Fruit fly (Drosophila melanogaster) whole organism, prepupa: ENCODE results near the gene Cyp4ac1.

ENCODE experiments used
- CG10669 ChIP-seq: fragments of 200-800 bp; sonication (Bioruptor generic); optimal IDR thresholded peaks from 3 replicates; lab custom pipeline; 2018; ENCODE audit warnings: missing biosample characterization, mild to moderate bottlenecking, missing genetic modification characterization, moderate library complexity
- CG11294 ChIP-seq: fragments of 200-800 bp; sonication (Bioruptor generic); IDR thresholded peaks from 2 replicates; pipeline ENCODE4 v1.3.6; 2022; ENCODE audit warnings: missing biosample characterization, missing genetic modification characterization
- CG11762 ChIP-seq: fragments of 200-800 bp; sonication (Bioruptor generic); optimal IDR thresholded peaks from 3 replicates; lab custom pipeline; 2016; ENCODE audit warnings: missing biosample characterization, missing genetic modification characterization; ENCODE audit not compliant: insufficient read depth
- CG15336 ChIP-seq: fragments of 200-800 bp; sonication (Bioruptor generic); IDR thresholded peaks from 2 replicates; pipeline ENCODE4 v1.3.6; 2022; ENCODE audit warnings: missing biosample characterization, missing genetic modification characterization
- CG1621 ChIP-seq: fragments of 200-800 bp; sonication (Bioruptor generic); optimal IDR thresholded peaks from 3 replicates; lab custom pipeline; 2018; ENCODE audit warnings: missing biosample characterization, mild to moderate bottlenecking, missing genetic modification characterization
- CG16779 ChIP-seq: fragments of 200-800 bp; sonication (Bioruptor generic); optimal IDR thresholded peaks from 3 replicates; lab custom pipeline; 2017; ENCODE audit warnings: missing biosample characterization, mild to moderate bottlenecking, missing genetic modification characterization
- CG3032 ChIP-seq: fragments of 200-800 bp; optimal IDR thresholded peaks from 2 replicates; lab custom pipeline; 2019; ENCODE audit warnings: missing biosample characterization, mild to moderate bottlenecking, missing genetic modification characterization, moderate library complexity
- CG31627 ChIP-seq: fragments of 200-800 bp; sonication (Bioruptor generic); optimal IDR thresholded peaks from 3 replicates; lab custom pipeline; 2016; ENCODE audit warnings: missing biosample characterization, missing genetic modification characterization
- CG32006 ChIP-seq: fragments of 200-800 bp; sonication (Bioruptor generic); optimal IDR thresholded peaks from 3 replicates; lab custom pipeline; 2017; ENCODE audit warnings: missing biosample characterization, mild to moderate bottlenecking, missing genetic modification characterization
- CG3919 ChIP-seq: fragments of 200-800 bp; sonication (Bioruptor generic); optimal IDR thresholded peaks from 3 replicates; lab custom pipeline; 2016; ENCODE audit warnings: missing biosample characterization, missing genetic modification characterization
- CG4318 ChIP-seq: fragments of 200-800 bp; sonication (Bioruptor generic); optimal IDR thresholded peaks from 3 replicates; lab custom pipeline; 2017; ENCODE audit warnings: missing biosample characterization, mild to moderate bottlenecking, missing genetic modification characterization
- CG6163 ChIP-seq: fragments of 200-800 bp; sonication (Bioruptor generic); IDR thresholded peaks from 3 replicates; pipeline ENCODE4 v1.3.6; 2022; ENCODE audit warnings: missing biosample characterization, missing genetic modification characterization
- CG6276 ChIP-seq: fragments of 200-800 bp; sonication (Bioruptor generic); optimal IDR thresholded peaks from 2 replicates; lab custom pipeline; 2017; ENCODE audit warnings: missing biosample characterization, mild to moderate bottlenecking, missing genetic modification characterization
- CG6808 ChIP-seq: fragments of 200-800 bp; sonication (Bioruptor generic); optimal IDR thresholded peaks from 3 replicates; lab custom pipeline; 2017; ENCODE audit warnings: missing biosample characterization, missing genetic modification characterization, mild to moderate bottlenecking, moderate library complexity, missing genetic modification reagents
- CG6854 ChIP-seq: fragments of 200-800 bp; sonication (Bioruptor generic); optimal IDR thresholded peaks from 2 replicates; lab custom pipeline; 2017; ENCODE audit warnings: missing biosample characterization, mild to moderate bottlenecking, missing genetic modification characterization
- CG8119 ChIP-seq: fragments of 200-800 bp; sonication (Bioruptor generic); IDR thresholded peaks from 3 replicates; pipeline ENCODE4 v1.3.6; 2022; ENCODE audit warnings: missing biosample characterization, missing genetic modification characterization
- CG8319 ChIP-seq: fragments of 200-800 bp; sonication (Bioruptor generic); optimal IDR thresholded peaks from 3 replicates; lab custom pipeline; 2016; ENCODE audit warnings: missing biosample characterization, missing genetic modification characterization
- CG8632 ChIP-seq: fragments of 200-800 bp; sonication (Bioruptor generic); optimal IDR thresholded peaks from 3 replicates; lab custom pipeline; 2016; ENCODE audit warnings: missing biosample characterization, missing genetic modification characterization
- CG9139 ChIP-seq: fragments of 200-800 bp; sonication (Bioruptor generic); optimal IDR thresholded peaks from 3 replicates; lab custom pipeline; 2017; ENCODE audit warnings: missing biosample characterization, mild to moderate bottlenecking, missing genetic modification characterization
- Eip75B ChIP-seq: fragments of 200-800 bp; sonication (Bioruptor generic); optimal IDR thresholded peaks from 3 replicates; lab custom pipeline; 2016; ENCODE audit warnings: missing biosample characterization, missing genetic modification characterization
- Eip78C ChIP-seq: fragments of 200-800 bp; sonication (Bioruptor generic); peaks from one replicate; lab custom pipeline; 2016; ENCODE audit warnings: missing biosample characterization, missing genetic modification characterization
- Eip93F ChIP-seq: fragments of 200-800 bp; sonication (Bioruptor generic); optimal IDR thresholded peaks from 2 replicates; lab custom pipeline; 2016; ENCODE audit warnings: missing biosample characterization, mild to moderate bottlenecking, missing genetic modification characterization
- Ets21C ChIP-seq: fragments of 200-800 bp; sonication (Bioruptor generic); optimal IDR thresholded peaks from 3 replicates; lab custom pipeline; 2016; ENCODE audit warnings: missing biosample characterization, missing genetic modification characterization
- Gug ChIP-seq: fragments of 200-800 bp; sonication (Bioruptor generic); IDR thresholded peaks from 2 replicates; pipeline ENCODE4 v1.3.6; 2022; ENCODE audit warnings: missing biosample characterization, missing genetic modification characterization
- Hr38 ChIP-seq: sonication (Bioruptor generic); optimal IDR thresholded peaks from 2 replicates; lab custom pipeline; 2016; ENCODE audit warnings: missing biosample characterization, missing genetic modification characterization
- Lpt ChIP-seq: fragments of 200-800 bp; sonication (Bioruptor generic); optimal IDR thresholded peaks from 3 replicates; lab custom pipeline; 2016; ENCODE audit warnings: missing biosample characterization, missing genetic modification characterization
- Met ChIP-seq: fragments of 200-800 bp; sonication (Bioruptor generic); optimal IDR thresholded peaks from 3 replicates; lab custom pipeline; 2016; ENCODE audit warnings: missing biosample characterization, missing genetic modification characterization
- OdsH ChIP-seq: fragments of 200-800 bp; sonication (Bioruptor generic); optimal IDR thresholded peaks from 3 replicates; lab custom pipeline; 2016; ENCODE audit warnings: missing biosample characterization, missing genetic modification characterization
- Smox ChIP-seq: fragments of 200-800 bp; sonication (Bioruptor generic); optimal IDR thresholded peaks from 3 replicates; lab custom pipeline; 2016; ENCODE audit warnings: missing biosample characterization, missing genetic modification characterization
- Sox102F ChIP-seq: fragments of 200-800 bp; sonication (Bioruptor generic); optimal IDR thresholded peaks from 2 replicates; lab custom pipeline; 2016; ENCODE audit warnings: missing biosample characterization, mild to moderate bottlenecking, missing genetic modification characterization
- Sox14 ChIP-seq: fragments of 200-800 bp; sonication (Bioruptor generic); optimal IDR thresholded peaks from 3 replicates; lab custom pipeline; 2016; ENCODE audit warnings: missing biosample characterization, missing genetic modification characterization
- Sox15 ChIP-seq: fragments of 200-800 bp; sonication (Bioruptor generic); optimal IDR thresholded peaks from 3 replicates; lab custom pipeline; 2016; ENCODE audit warnings: missing biosample characterization, missing genetic modification characterization
- achi ChIP-seq: fragments of 200-800 bp; sonication (Bioruptor generic); optimal IDR thresholded peaks from 3 replicates; lab custom pipeline; 2016; ENCODE audit warnings: missing biosample characterization, missing genetic modification characterization
- acj6 ChIP-seq: fragments of 200-800 bp; sonication (Bioruptor generic); optimal IDR thresholded peaks from 3 replicates; lab custom pipeline; 2016; ENCODE audit warnings: missing biosample characterization, missing genetic modification characterization
- cyc ChIP-seq: fragments of 200-800 bp; sonication (Bioruptor generic); optimal IDR thresholded peaks from 3 replicates; lab custom pipeline; 2016; ENCODE audit warnings: missing biosample characterization, missing genetic modification characterization
- dac ChIP-seq: fragments of 200-800 bp; sonication (Bioruptor generic); optimal IDR thresholded peaks from 2 replicates; lab custom pipeline; 2017; ENCODE audit warnings: missing biosample characterization, mild to moderate bottlenecking, missing genetic modification characterization
- dsx ChIP-seq: fragments of 200-800 bp; optimal IDR thresholded peaks from 3 replicates; lab custom pipeline; 2019; ENCODE audit warnings: missing biosample characterization, mild to moderate bottlenecking, missing genetic modification characterization, moderate library complexity; ENCODE audit not compliant: poor library complexity, severe bottlenecking
- eg ChIP-seq: fragments of 200-800 bp; sonication (Bioruptor generic); IDR thresholded peaks from 3 replicates; pipeline ENCODE4 v1.3.6; 2022; ENCODE audit warnings: missing biosample characterization, missing genetic modification characterization
- esn ChIP-seq: fragments of 200-800 bp; sonication (Bioruptor generic); optimal IDR thresholded peaks from 2 replicates; lab custom pipeline; 2016; ENCODE audit warnings: missing biosample characterization, mild to moderate bottlenecking, missing genetic modification characterization, moderate library complexity
- fd85E ChIP-seq: fragments of 200-800 bp; sonication (Bioruptor generic); optimal IDR thresholded peaks from 3 replicates; lab custom pipeline; 2016; ENCODE audit warnings: missing biosample characterization, missing genetic modification characterization
- fkh ChIP-seq: fragments of 200-800 bp; sonication (Bioruptor generic); optimal IDR thresholded peaks from 3 replicates; lab custom pipeline; 2017; ENCODE audit warnings: missing biosample characterization, mild to moderate bottlenecking, missing genetic modification characterization, moderate library complexity
- lz ChIP-seq: fragments of 200-800 bp; sonication (Bioruptor generic); optimal IDR thresholded peaks from 3 replicates; lab custom pipeline; 2016; ENCODE audit warnings: missing biosample characterization, missing genetic modification characterization
- net ChIP-seq: fragments of 200-800 bp; sonication (Bioruptor generic); optimal IDR thresholded peaks from 3 replicates; lab custom pipeline; 2016; ENCODE audit warnings: missing biosample characterization, missing genetic modification characterization
- salr ChIP-seq, 2 experiments: fragments of 200-800 bp; sonication (Bioruptor generic); optimal IDR thresholded peaks; 3 replicates each; lab custom pipeline; 2016 to 2018; ENCODE audit warnings: missing biosample characterization in 2 of 2, missing genetic modification characterization in 2 of 2, mild to moderate bottlenecking in 1 of 2
- spab ChIP-seq: fragments of 200-800 bp; sonication (Bioruptor generic); optimal IDR thresholded peaks from 2 replicates; lab custom pipeline; 2017; ENCODE audit warnings: missing biosample characterization, mild to moderate bottlenecking, missing genetic modification characterization, missing genetic modification reagents
- ss ChIP-seq, 2 experiments: fragments of 200-800 bp; sonication (Bioruptor generic); optimal IDR thresholded peaks; 2 replicates in 1 of 2; 3 replicates in 1 of 2; lab custom pipeline; 2017 to 2018; ENCODE audit warnings: mild to moderate bottlenecking in 2 of 2, missing biosample characterization in 2 of 2, missing genetic modification characterization in 2 of 2, moderate library complexity in 1 of 2
- svp ChIP-seq: fragments of 200-800 bp; sonication (Bioruptor generic); peaks from one replicate; lab custom pipeline; 2016; ENCODE audit warnings: missing biosample characterization, missing genetic modification characterization
- topi ChIP-seq: fragments of 200-800 bp; sonication (Bioruptor generic); optimal IDR thresholded peaks from 3 replicates; lab custom pipeline; 2016; ENCODE audit warnings: missing biosample characterization, missing genetic modification characterization
- vri ChIP-seq: fragments of 200-800 bp; sonication (Bioruptor generic); optimal IDR thresholded peaks from 3 replicates; lab custom pipeline; 2016; ENCODE audit warnings: missing biosample characterization, mild to moderate bottlenecking, missing genetic modification characterization

Gene Cyp4ac1

DNA sequence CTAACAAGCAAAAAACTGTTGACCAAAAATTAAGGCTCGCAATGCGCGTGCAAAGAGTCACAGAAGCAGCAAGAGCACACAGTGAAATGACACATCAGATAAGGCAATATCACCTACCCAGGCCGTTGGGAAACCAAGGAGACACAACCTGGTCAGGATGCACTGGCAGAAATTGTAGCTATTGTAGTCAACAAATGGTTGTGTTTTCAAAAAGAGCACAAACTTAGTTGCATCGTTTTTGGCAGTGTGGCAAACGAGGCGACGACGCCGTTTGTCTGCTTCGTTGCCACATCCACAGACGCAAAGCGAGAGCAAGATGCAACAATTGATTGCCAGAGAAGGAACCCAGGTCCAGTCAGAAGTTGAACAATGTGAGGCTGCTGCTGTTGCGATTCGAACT is 14.0 kb upstream of the Cyp4ac1 start (continued):
- TF ChIP-seq Sox14 (peak; percentile 61), net (GFP tag; lab: Kevin White, UChicago) (peak; percentile 20), cyc (GFP tag; lab: Kevin White, UChicago) (peak; percentile 69), CG10669 (GFP tag; lab: Kevin White, UChicago) (peak; percentile 42), Sox102F (peak; percentile 84), CG9139 (GFP tag; lab: Kevin White, UChicago) (no peak), Sox15 (no peak), CG6808 (GFP tag; lab: Kevin White, UChicago) (peak; percentile 52), Met (GFP tag; lab: Kevin White, UChicago) (peak; percentile 78), eg (GFP tag; lab: Robert Waterston, UW) (peak; percentile 64; the same call in 2 of the 3 replicates), dac (GFP tag; lab: Kevin White, UChicago) (no peak), fkh (no peak), CG1621 (peak; percentile 32), CG8632 (no peak)

DNA sequence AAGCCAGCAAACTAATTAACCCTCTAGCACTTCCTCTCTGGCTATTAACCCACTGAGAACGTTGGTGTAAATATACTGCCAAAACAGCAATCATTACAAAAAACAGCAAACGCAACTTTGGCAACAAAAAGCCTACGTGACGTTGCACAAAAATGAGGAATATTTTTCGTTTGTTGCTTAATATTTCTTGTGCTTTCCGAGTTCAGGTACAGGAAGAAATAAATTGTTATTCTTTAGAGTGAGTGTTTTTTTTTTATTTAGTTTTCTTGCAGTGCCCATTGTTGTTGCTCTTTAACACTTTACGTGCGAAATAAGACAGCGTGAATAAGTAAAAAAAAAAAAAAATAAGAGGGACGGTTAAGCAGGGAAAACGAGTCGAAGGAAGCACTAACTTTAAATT is 12.7 kb upstream of the Cyp4ac1 start:
- no peak for TF ChIP-seq CG6854 (GFP tag; lab: Kevin White, UChicago)
- TF ChIP-seq svp (GFP tag; lab: Kevin White, UChicago): peak; percentile 67
- no peak for TF ChIP-seq CG8119
- no peak for TF ChIP-seq topi (GFP tag; lab: Kevin White, UChicago)
- peak; percentile 9 for TF ChIP-seq Smox (GFP tag; lab: Kevin White, UChicago)
- no peak for TF ChIP-seq CG15336 (GFP tag; lab: Robert Waterston, UW)
- TF ChIP-seq CG16779 (tag; lab: Kevin White, UChicago): no peak
- TF ChIP-seq Ets21C (GFP tag; lab: Kevin White, UChicago): no peak
- peak; percentile 2 for TF ChIP-seq OdsH (GFP tag; lab: Kevin White, UChicago)
- TF ChIP-seq CG6276 (GFP tag; lab: Kevin White, UChicago): no peak
- no peak for TF ChIP-seq CG8632
- no peak for TF ChIP-seq dac (GFP tag; lab: Kevin White, UChicago)
- peak; percentile 10 for TF ChIP-seq CG31627
- TF ChIP-seq fd85E (GFP tag; lab: Kevin White, UChicago): no peak
- no peak for TF ChIP-seq dsx (GFP tag; lab: Kevin White, UChicago)
- TF ChIP-seq Hr38 (GFP tag; lab: Kevin White, UChicago): no peak
- TF ChIP-seq Sox15: no peak
- peak; percentile 8 for TF ChIP-seq Sox14
- no peak for TF ChIP-seq Eip75B (GFP tag; lab: Kevin White, UChicago)
- no peak for TF ChIP-seq CG6808 (GFP tag; lab: Kevin White, UChicago)
- peak; percentile 63 for TF ChIP-seq Eip78C (GFP tag; lab: Kevin White, UChicago)
- TF ChIP-seq eg (GFP tag; lab: Robert Waterston, UW): no peak
- TF ChIP-seq esn: peak; percentile 28
- TF ChIP-seq CG11294 (GFP tag; lab: Robert Waterston, UW): no peak
- no peak for TF ChIP-seq CG32006 (GFP tag; lab: Kevin White, UChicago)
- no peak for TF ChIP-seq CG8319 (GFP tag; lab: Kevin White, UChicago)
- TF ChIP-seq CG3919 (GFP tag; lab: Kevin White, UChicago): no peak
- TF ChIP-seq spab (GFP tag; lab: Kevin White, UChicago): no peak
- TF ChIP-seq Eip93F (GFP tag; lab: Kevin White, UChicago): no peak
- no peak for TF ChIP-seq CG11762
- TF ChIP-seq fkh: no peak
- TF ChIP-seq Gug: no peak
- TF ChIP-seq achi (GFP tag; lab: Kevin White, UChicago): no peak
- TF ChIP-seq CG4318 (GFP tag; lab: Kevin White, UChicago): no peak
- TF ChIP-seq ss (GFP tag; optimal IDR thresholded peaks at IDR 0.05; lab: Kevin White, UChicago): no peak
- TF ChIP-seq net (GFP tag; lab: Kevin White, UChicago): no peak
- TF ChIP-seq lz (GFP tag; lab: Kevin White, UChicago): no peak
- no peak for TF ChIP-seq CG3032 (tag; lab: Kevin White, UChicago)
- no peak for TF ChIP-seq acj6 (GFP tag; lab: Kevin White, UChicago)
- no peak for TF ChIP-seq Lpt (GFP tag; lab: Kevin White, UChicago)
- no peak for TF ChIP-seq CG10669 (GFP tag; lab: Kevin White, UChicago)
- peak; percentile 49 for TF ChIP-seq vri (GFP tag; lab: Kevin White, UChicago)
- peak; percentile 12 for TF ChIP-seq Met (GFP tag; lab: Kevin White, UChicago)
- TF ChIP-seq salr (GFP tag; optimal IDR thresholded peaks at IDR 0.05; lab: Kevin White, UChicago): no peak
- no peak for TF ChIP-seq CG6163 (GFP tag; lab: Robert Waterston, UW)
- no peak for TF ChIP-seq CG9139 (GFP tag; lab: Kevin White, UChicago)
